Worm (Caenorhabditis elegans) whole organism, young adult: ENCODE data around the gene tyra-2.

ENCODE experiments used
- B0035.1 ChIP-seq: sonication (generic microtip); optimal IDR thresholded peaks from 2 replicates; lab custom pipeline; 2016; ENCODE audit warnings: missing genetic modification characterization, mild to moderate bottlenecking, missing compliant biosample characterization, missing genotype, missing genetic modification reagents
- B0336.3 ChIP-seq: fragments of 200-800 bp; sonication (Bioruptor generic); IDR thresholded peaks from 2 replicates; pipeline ENCODE4 v1.3.6; 2022; ENCODE audit warnings: missing genetic modification characterization, missing compliant biosample characterization
- F23B12.7 ChIP-seq: sonication (generic microtip); optimal IDR thresholded peaks from 2 replicates; lab custom pipeline; 2017; ENCODE audit warnings: missing genetic modification characterization, mild to moderate bottlenecking, missing compliant biosample characterization, antibody characterized with exemption, moderate library complexity; ENCODE audit not compliant: insufficient read depth
- F39B2.1 ChIP-seq: fragments of 200-800 bp; sonication (Bioruptor generic); IDR thresholded peaks from 2 replicates; pipeline ENCODE4 v1.3.6; 2022; ENCODE audit warnings: missing genetic modification reagents, missing genetic modification characterization, missing compliant biosample characterization
- F52B5.7 ChIP-seq: sonication (generic microtip); optimal IDR thresholded peaks from 2 replicates; lab custom pipeline; 2016; ENCODE audit warnings: mild to moderate bottlenecking, missing genetic modification characterization, missing compliant biosample characterization
- F55B11.4 ChIP-seq: sonication (generic microtip); optimal IDR thresholded peaks from 2 replicates; lab custom pipeline; 2016; ENCODE audit warnings: missing compliant biosample characterization, missing genetic modification characterization, borderline replicate concordance; ENCODE audit not compliant: insufficient read depth
- Y79H2A.3 ChIP-seq: fragments of 200-800 bp; sonication (Bioruptor generic); conservative IDR thresholded peaks from 2 replicates; pipeline ENCODE4 v1.3.6; 2022; ENCODE audit warnings: missing genetic modification reagents, missing genetic modification characterization, missing compliant biosample characterization
- aptf-3 ChIP-seq: fragments of 200-800 bp; sonication (Bioruptor generic); IDR thresholded peaks from 2 replicates; pipeline ENCODE4 v1.3.6; 2022; ENCODE audit warnings: missing genetic modification characterization, missing compliant biosample characterization
- athp-1 ChIP-seq: sonication (generic microtip); optimal IDR thresholded peaks from 2 replicates; lab custom pipeline; 2017; ENCODE audit warnings: mild to moderate bottlenecking, missing genetic modification characterization, missing compliant biosample characterization
- attf-3 ChIP-seq: fragments of 200-800 bp; sonication (Bioruptor generic); conservative IDR thresholded peaks from 2 replicates; pipeline ENCODE4 v1.3.6; 2022; ENCODE audit warnings: missing genetic modification reagents, missing genetic modification characterization, missing compliant biosample characterization
- cebp-2 ChIP-seq: fragments of 200-800 bp; sonication (Bioruptor generic); IDR thresholded peaks from 2 replicates; pipeline ENCODE4 v1.3.6; 2022; ENCODE audit warnings: missing genetic modification characterization, missing compliant biosample characterization
- ceh-58 ChIP-seq: fragments of 200-800 bp; sonication (Bioruptor generic); IDR thresholded peaks from 2 replicates; pipeline ENCODE4 v1.3.6; 2022; ENCODE audit warnings: missing genetic modification characterization, missing compliant biosample characterization
- ceh-79 ChIP-seq: sonication (generic microtip); optimal IDR thresholded peaks from 2 replicates; lab custom pipeline; 2017; ENCODE audit warnings: mild to moderate bottlenecking, missing genetic modification characterization, missing compliant biosample characterization
- egl-18 ChIP-seq: fragments of 200-800 bp; sonication (Bioruptor generic); IDR thresholded peaks from 2 replicates; pipeline ENCODE4 v1.3.6; 2022; ENCODE audit warnings: missing genetic modification reagents, missing genetic modification characterization, missing compliant biosample characterization
- fkh-3 ChIP-seq: sonication (generic microtip); optimal IDR thresholded peaks from 2 replicates; lab custom pipeline; 2016; ENCODE audit warnings: mild to moderate bottlenecking, missing genetic modification characterization, missing compliant biosample characterization
- gei-17 ChIP-seq: fragments of 200-800 bp; sonication (Bioruptor generic); optimal IDR thresholded peaks from 2 replicates; lab custom pipeline; 2018; ENCODE audit warnings: mild to moderate bottlenecking, missing genetic modification characterization, missing compliant biosample characterization
- him-1 ChIP-seq: sonication (generic microtip); optimal IDR thresholded peaks from 2 replicates; lab custom pipeline; 2016; ENCODE audit warnings: missing genotype, missing genetic modification reagents, missing genetic modification characterization, missing compliant biosample characterization
- hmg-1.2 ChIP-seq: fragments of 200-800 bp; sonication (Bioruptor generic); IDR thresholded peaks from 2 replicates; pipeline ENCODE4 v1.3.6; 2022; ENCODE audit warnings: missing genetic modification reagents, missing genetic modification characterization, missing compliant biosample characterization
- hmg-20 ChIP-seq: fragments of 200-800 bp; sonication (Bioruptor generic); IDR thresholded peaks from 2 replicates; pipeline ENCODE4 v1.3.6; 2022; ENCODE audit warnings: missing genetic modification reagents, missing genetic modification characterization, missing compliant biosample characterization
- hsf-1 ChIP-seq: fragments of 200-800 bp; sonication (Bioruptor generic); IDR thresholded peaks from 2 replicates; pipeline ENCODE4 v1.3.6; 2022; ENCODE audit warnings: missing genetic modification reagents, missing genetic modification characterization, missing compliant biosample characterization
- lag-1 ChIP-seq: fragments of 200-800 bp; sonication (Bioruptor generic); IDR thresholded peaks from 2 replicates; pipeline ENCODE4 v1.3.6; 2022; ENCODE audit warnings: missing genetic modification reagents, missing genetic modification characterization, missing compliant biosample characterization
- madf-6 ChIP-seq: fragments of 200-800 bp; sonication (Bioruptor generic); IDR thresholded peaks from 2 replicates; pipeline ENCODE4 v1.3.6; 2022; ENCODE audit warnings: missing genetic modification reagents, missing genetic modification characterization, missing compliant biosample characterization
- madf-8 ChIP-seq: fragments of 200-800 bp; sonication (Bioruptor generic); conservative IDR thresholded peaks from 2 replicates; pipeline ENCODE4 v1.3.6; 2022; ENCODE audit warnings: missing genetic modification reagents, missing genetic modification characterization, missing compliant biosample characterization
- mes-4 ChIP-seq: sonication (generic microtip); optimal IDR thresholded peaks from 2 replicates; lab custom pipeline; 2016; ENCODE audit warnings: missing genotype, missing genetic modification characterization, missing compliant biosample characterization
- mxl-1 ChIP-seq: sonication (generic microtip); optimal IDR thresholded peaks from 2 replicates; lab custom pipeline; 2016; ENCODE audit warnings: missing genetic modification characterization, missing compliant biosample characterization
- nfyb-1 ChIP-seq: fragments of 200-800 bp; sonication (Bioruptor generic); IDR thresholded peaks from 2 replicates; pipeline ENCODE4 v1.3.6; 2022; ENCODE audit warnings: missing genetic modification reagents, missing genetic modification characterization, missing compliant biosample characterization
- nhr-120 ChIP-seq: fragments of 200-800 bp; sonication (Bioruptor generic); IDR thresholded peaks from 2 replicates; pipeline ENCODE4 v1.3.6; 2022; ENCODE audit warnings: missing genetic modification characterization, missing compliant biosample characterization
- nhr-179 ChIP-seq: sonication (generic microtip); optimal IDR thresholded peaks from 2 replicates; lab custom pipeline; 2016; ENCODE audit warnings: mild to moderate bottlenecking, missing genetic modification characterization, missing compliant biosample characterization
- pbrm-1 ChIP-seq: fragments of 200-800 bp; sonication (Bioruptor generic); IDR thresholded peaks from 2 replicates; pipeline ENCODE4 v1.3.6; 2022; ENCODE audit warnings: missing genetic modification reagents, missing genetic modification characterization, missing compliant biosample characterization
- rec-8 ChIP-seq, 2 experiments: sonication (generic microtip); optimal IDR thresholded peaks; 2 replicates each; lab custom pipeline; 2016; ENCODE audit warnings: mild to moderate bottlenecking in 2 of 2, missing genetic modification characterization in 2 of 2, missing genetic modification reagents in 2 of 2, missing genotype in 2 of 2, missing biosample characterization in 1 of 2, missing compliant biosample characterization in 1 of 2, moderate library complexity in 1 of 2
- rpc-1 ChIP-seq, 2 experiments: fragments of 150-350 bp in 1 of 2; sonication (generic microtip) in 1 of 2; optimal IDR thresholded peaks; 2 replicates each; lab custom pipeline; 2014 to 2018; ENCODE audit warnings: missing biosample characterization in 1 of 2, missing genetic modification characterization in 1 of 2, missing genetic modification reagents in 1 of 2, missing genotype in 1 of 2
- snpc-3.4 ChIP-seq: sonication (generic microtip); optimal IDR thresholded peaks from 2 replicates; lab custom pipeline; 2017; ENCODE audit warnings: missing genetic modification characterization, mild to moderate bottlenecking, missing compliant biosample characterization, antibody characterized with exemption, moderate library complexity, missing genotype, missing genetic modification reagents
- sptf-2 ChIP-seq: fragments of 200-800 bp; sonication (Bioruptor generic); optimal IDR thresholded peaks from 2 replicates; lab custom pipeline; 2018; ENCODE audit warnings: mild to moderate bottlenecking, missing genetic modification characterization, missing compliant biosample characterization
- tlf-1 ChIP-seq: fragments of 200-800 bp; sonication (Bioruptor generic); optimal IDR thresholded peaks from 2 replicates; lab custom pipeline; 2018; ENCODE audit warnings: mild to moderate bottlenecking, missing genetic modification characterization, missing compliant biosample characterization
- unc-130 ChIP-seq: sonication (generic microtip); optimal IDR thresholded peaks from 2 replicates; lab custom pipeline; 2016; ENCODE audit warnings: missing genetic modification reagents, missing genetic modification characterization, missing compliant biosample characterization
- ztf-28 ChIP-seq: fragments of 200-800 bp; sonication (Bioruptor generic); IDR thresholded peaks from 2 replicates; pipeline ENCODE4 v1.3.6; 2022; ENCODE audit warnings: missing genetic modification reagents, missing genetic modification characterization, missing compliant biosample characterization

The tyra-2 gene

DNA sequence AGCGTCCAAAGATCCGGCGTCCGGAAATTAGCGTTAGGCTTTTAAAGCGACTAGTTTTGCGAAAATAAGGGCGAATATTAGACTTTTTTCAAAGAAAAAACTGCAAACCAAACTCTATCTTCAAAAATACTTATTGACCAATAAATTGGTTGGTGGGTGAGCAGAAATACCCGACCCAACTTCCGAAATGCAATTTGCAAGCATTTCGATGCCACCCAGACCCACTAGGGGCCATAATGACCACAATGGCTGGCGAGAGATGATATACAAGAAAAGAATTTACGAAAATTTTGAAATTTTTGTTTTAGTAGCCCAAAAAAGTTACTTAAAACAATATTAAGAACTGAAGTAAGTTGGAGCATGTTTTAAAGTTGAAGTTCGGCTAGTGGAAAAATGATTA is 35.2 kb downstream of the tyra-2 start (continued):
- TF ChIP-seq rpc-1 (optimal IDR thresholded peaks at IDR 0.05; lab: Kevin White, UChicago) (no peak), rpc-1 (tag; optimal IDR thresholded peaks at IDR 0.05; lab: Kevin White, UChicago) (no peak), lag-1 (GFP tag; lab: Robert Waterston, UW) (no peak), B0035.1 (tag; lab: Kevin White, UChicago) (no peak), nhr-120 (GFP tag; lab: Robert Waterston, UW) (no peak)
- TF ChIP-seq, all 124 proteins: peak for 0

DNA sequence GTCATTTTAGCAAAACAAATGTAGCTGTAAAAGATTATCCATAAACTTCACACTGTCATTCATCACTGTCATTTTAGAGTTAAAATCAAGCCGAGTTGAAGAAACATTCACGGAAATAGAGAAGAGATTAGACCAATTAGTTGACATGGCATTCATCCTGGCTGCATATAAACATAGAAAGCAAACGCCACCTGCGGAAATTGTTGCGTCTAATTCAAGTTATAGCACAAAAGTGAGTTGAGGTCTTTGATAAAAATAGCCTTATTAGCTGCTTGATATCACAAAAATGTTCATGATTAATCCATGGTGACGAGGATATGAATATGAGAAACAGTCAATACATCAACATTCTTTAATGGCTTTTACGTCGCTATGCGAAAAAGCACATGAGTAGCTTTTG is 36.8 kb downstream of the tyra-2 start:
- no peak for TF ChIP-seq egl-18 (GFP tag; lab: Robert Waterston, UW)
- TF ChIP-seq cebp-2 (GFP tag; lab: Robert Waterston, UW), result no peak
- no peak for TF ChIP-seq unc-130 (GFP tag; lab: Kevin White, UChicago)
- TF ChIP-seq madf-6 (GFP tag; lab: Robert Waterston, UW), result no peak
- no peak for TF ChIP-seq sptf-2 (GFP tag; lab: Kevin White, UChicago)

DNA sequence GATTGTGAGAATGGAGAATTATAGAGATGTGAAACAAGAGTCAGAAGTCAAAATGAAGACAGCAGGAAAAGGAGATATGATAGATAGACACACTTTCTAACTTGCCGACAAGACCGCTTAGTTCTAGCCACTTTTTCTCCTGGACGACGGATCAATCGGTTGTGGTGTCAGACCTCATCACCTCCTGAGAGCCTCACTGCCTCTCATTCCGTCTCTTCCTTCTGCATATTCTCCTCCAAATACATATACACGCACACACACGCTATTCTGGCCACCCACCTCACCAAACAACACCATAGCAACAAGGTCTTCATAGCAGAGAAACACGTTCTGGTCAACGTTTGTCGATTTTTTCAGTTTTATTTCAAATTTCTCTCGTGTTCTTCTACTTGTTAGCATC is 38.3 kb downstream of the tyra-2 start, which contains the start of gene F01E11.3:
Gene F01E11.3 (plus strand): TSS at position 301 of the 400 bp plus-strand sequence.
- TF ChIP-seq ceh-58 (GFP tag; lab: Robert Waterston, UW), result no peak
- TF ChIP-seq F55B11.4, result no peak
- TF ChIP-seq nfyb-1, result no peak
- no peak for TF ChIP-seq rec-8 (tag; optimal IDR thresholded peaks at IDR 0.05; lab: Kevin White, UChicago)
- TF ChIP-seq hsf-1 (GFP tag; lab: Robert Waterston, UW), result no peak
- TF ChIP-seq B0336.3 (GFP tag; lab: Robert Waterston, UW), result no peak
- no peak for TF ChIP-seq tlf-1 (GFP tag; lab: Kevin White, UChicago)
- TF ChIP-seq ztf-28 (GFP tag; lab: Robert Waterston, UW), result no peak
- TF ChIP-seq B0035.1 (tag; lab: Kevin White, UChicago), result no peak
- no peak for TF ChIP-seq madf-8
- no peak for TF ChIP-seq mxl-1 (tag; lab: Kevin White, UChicago)
- no peak for TF ChIP-seq athp-1
- TF ChIP-seq hmg-1.2 (GFP tag; lab: Robert Waterston, UW), result no peak
- no peak for TF ChIP-seq mes-4 (tag; lab: Kevin White, UChicago)

DNA sequence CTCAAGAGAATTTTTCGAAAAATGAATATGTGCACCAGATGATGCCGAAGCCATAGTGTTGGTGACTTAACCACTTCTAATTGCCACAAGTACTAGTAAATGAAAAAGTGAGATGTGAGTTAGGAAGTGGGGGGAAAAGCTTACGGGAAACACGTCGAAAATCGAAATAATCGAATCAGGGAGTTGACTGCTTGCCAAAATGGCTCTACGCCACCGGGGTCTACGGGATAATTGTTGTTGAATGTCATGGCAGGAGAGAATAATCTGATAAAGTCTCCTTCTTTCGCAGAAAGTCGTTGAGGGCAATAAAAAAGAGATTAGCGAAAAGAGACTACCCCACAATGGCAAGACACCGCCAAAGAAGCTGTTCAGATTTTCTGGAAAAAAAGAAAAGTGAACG is 41.5 kb downstream of the tyra-2 start:
- TF ChIP-seq F23B12.7 (tag; lab: Kevin White, UChicago), result no peak

DNA sequence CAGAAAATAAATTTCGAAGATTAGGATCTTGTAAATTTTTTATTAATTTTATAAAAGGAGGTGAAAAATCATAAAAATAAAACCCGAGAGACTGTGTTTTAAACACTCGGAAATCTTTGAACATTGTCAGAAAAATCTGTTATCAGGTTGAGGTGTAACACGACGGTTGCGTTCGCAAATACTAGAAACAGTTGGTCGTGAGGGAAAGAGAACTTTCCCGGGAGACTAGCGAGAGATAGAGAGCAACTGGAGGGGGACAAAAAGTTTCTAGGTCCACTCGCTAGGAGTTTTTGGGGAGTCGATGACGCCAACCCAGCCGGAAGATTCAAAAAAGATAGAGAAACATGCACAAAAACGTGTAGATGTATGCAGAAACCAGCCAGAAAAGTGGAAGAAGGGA is 43.0 kb downstream of the tyra-2 start:
- TF ChIP-seq pbrm-1 (GFP tag; lab: Robert Waterston, UW), result no peak
- no peak for TF ChIP-seq F52B5.7
- TF ChIP-seq aptf-3 (GFP tag; lab: Robert Waterston, UW), result no peak
- no peak for TF ChIP-seq snpc-3.4 (tag; lab: Kevin White, UChicago)
- no peak for TF ChIP-seq him-1 (tag; lab: Kevin White, UChicago)
- TF ChIP-seq ceh-79 (tag; lab: Kevin White, UChicago), result no peak
- TF ChIP-seq fkh-3 (tag; lab: Kevin White, UChicago), result no peak
- no peak for TF ChIP-seq Y79H2A.3 (GFP tag; lab: Robert Waterston, UW)
- TF ChIP-seq nhr-179 (tag; lab: Kevin White, UChicago), result no peak
- TF ChIP-seq attf-3 (GFP tag; lab: Robert Waterston, UW), result no peak
- no peak for TF ChIP-seq F39B2.1 (GFP tag; lab: Robert Waterston, UW)
- no peak for TF ChIP-seq hmg-20 (GFP tag; lab: Robert Waterston, UW)
- no peak for TF ChIP-seq gei-17
